Worm (Caenorhabditis elegans) whole organism, L1 larva: ENCODE measurements around the gene F43H9.4.
A peak's percentile ranks its signal among the peaks of the same experiment; 100 is the strongest.

Experiments
- C04F5.9 ChIP-seq: sonication (generic microtip); optimal IDR thresholded peaks from 2 replicates; lab custom pipeline; 2016; ENCODE audit warnings: missing genetic modification characterization, missing compliant biosample characterization
- C34B4.2 ChIP-seq: sonication (generic microtip); optimal IDR thresholded peaks from 2 replicates; lab custom pipeline; 2017; ENCODE audit warnings: mild to moderate bottlenecking, missing genetic modification characterization, missing compliant biosample characterization
- aha-1 ChIP-seq: fragments of 150-350 bp; optimal IDR thresholded peaks from 2 replicates; lab custom pipeline; 2014; ENCODE audit warnings: missing biosample characterization, missing genetic modification characterization
- ama-1 ChIP-seq: fragments of 150-350 bp; optimal IDR thresholded peaks from 2 replicates; lab custom pipeline; 2014
- blmp-1 ChIP-seq: fragments of 150-350 bp; optimal IDR thresholded peaks from 2 replicates; lab custom pipeline; 2014; ENCODE audit warnings: missing biosample characterization, missing genetic modification characterization
- ceh-8 ChIP-seq: fragments of 200-800 bp; sonication (Bioruptor generic); optimal IDR thresholded peaks from 2 replicates; lab custom pipeline; 2018; ENCODE audit warnings: mild to moderate bottlenecking, missing genetic modification characterization, moderate library complexity, missing compliant biosample characterization
- ceh-88 ChIP-seq: fragments of 200-800 bp; sonication (Bioruptor generic); IDR thresholded peaks from 2 replicates; pipeline ENCODE4 v1.3.6; 2022; ENCODE audit warnings: missing genetic modification characterization, missing compliant biosample characterization
- ceh-90 ChIP-seq: sonication (generic microtip); optimal IDR thresholded peaks from 2 replicates; lab custom pipeline; 2016; ENCODE audit warnings: missing genetic modification characterization, missing compliant biosample characterization
- dsc-1 ChIP-seq: sonication (generic microtip); optimal IDR thresholded peaks from 2 replicates; lab custom pipeline; 2016; ENCODE audit warnings: mild to moderate bottlenecking, missing genetic modification characterization, missing compliant biosample characterization
- efl-1 ChIP-seq, 4 experiments: fragments of 150-350 bp; optimal IDR thresholded peaks in 3 of 4; peaks in 1 of 4; 1 replicate in 1 of 4; 2 replicates in 3 of 4; lab custom pipeline; 2014; ENCODE audit warnings: missing biosample characterization in 2 of 4, missing genetic modification characterization in 2 of 4, missing genetic modification reagents in 2 of 4
- egl-13 ChIP-seq: sonication (generic microtip); optimal IDR thresholded peaks from 2 replicates; lab custom pipeline; 2016; ENCODE audit warnings: missing genotype, missing genetic modification reagents, missing genetic modification characterization, missing compliant biosample characterization
- elt-2 ChIP-seq: sonication (generic microtip); optimal IDR thresholded peaks from 2 replicates; lab custom pipeline; 2016; ENCODE audit warnings: missing genetic modification characterization, mild to moderate bottlenecking, inconsistent platforms, missing compliant biosample characterization, missing genetic modification reagents
- elt-3 ChIP-seq, 6 experiments: fragments of 150-350 bp in 1 of 6; sonication (generic microtip); optimal IDR thresholded peaks; 2 replicates each; lab custom pipeline; 2017 to 2018; ENCODE audit warnings: missing biosample characterization in 6 of 6, missing genetic modification characterization in 6 of 6, inconsistent platforms in 1 of 6
- ets-5 ChIP-seq: fragments of 200-800 bp; sonication (Bioruptor generic); IDR thresholded peaks from 2 replicates; pipeline ENCODE4 v1.3.6; 2022; ENCODE audit warnings: missing genetic modification characterization, missing compliant biosample characterization
- fkh-10 ChIP-seq: sonication (generic microtip); optimal IDR thresholded peaks from 2 replicates; lab custom pipeline; 2017; ENCODE audit warnings: missing biosample characterization, missing genetic modification reagents, missing genetic modification characterization
- irx-1 ChIP-seq: sonication (generic microtip); optimal IDR thresholded peaks from 2 replicates; lab custom pipeline; 2016; ENCODE audit warnings: missing genetic modification characterization, missing compliant biosample characterization
- jun-1 ChIP-seq: fragments of 150-350 bp; optimal IDR thresholded peaks from 2 replicates; lab custom pipeline; 2014; ENCODE audit warnings: missing biosample characterization, missing genetic modification reagents, missing genetic modification characterization
- lin-15B ChIP-seq: fragments of 150-350 bp; sonication (generic microtip); optimal IDR thresholded peaks from 3 replicates; lab custom pipeline; 2014; ENCODE audit warnings: missing biosample characterization, missing genetic modification characterization
- lsy-2 ChIP-seq, 2 experiments: fragments of 150-350 bp; optimal IDR thresholded peaks; 2 replicates each; lab custom pipeline; 2014; ENCODE audit warnings: missing biosample characterization in 2 of 2, missing genetic modification characterization in 2 of 2
- mab-9 ChIP-seq: fragments of 200-800 bp; sonication (Bioruptor generic); IDR thresholded peaks from 2 replicates; pipeline ENCODE4 v1.3.6; 2022; ENCODE audit warnings: missing genetic modification reagents, missing genetic modification characterization, missing compliant biosample characterization
- mef-2 ChIP-seq: fragments of 150-350 bp; optimal IDR thresholded peaks from 2 replicates; lab custom pipeline; 2014; ENCODE audit warnings: missing biosample characterization, missing genetic modification characterization
- nhr-12 ChIP-seq: sonication (generic microtip); optimal IDR thresholded peaks from 2 replicates; lab custom pipeline; 2017; ENCODE audit warnings: missing biosample characterization, missing genetic modification characterization
- nhr-20 ChIP-seq: sonication (generic microtip); optimal IDR thresholded peaks from 2 replicates; lab custom pipeline; 2016; ENCODE audit warnings: mild to moderate bottlenecking, missing genetic modification characterization, missing compliant biosample characterization
- nhr-77 ChIP-seq: fragments of 150-350 bp; optimal IDR thresholded peaks from 2 replicates; lab custom pipeline; 2014; ENCODE audit warnings: missing biosample characterization, missing genetic modification characterization
- nhr-84 ChIP-seq: sonication (generic microtip); optimal IDR thresholded peaks from 2 replicates; lab custom pipeline; 2017; ENCODE audit warnings: missing biosample characterization, missing genetic modification characterization
- nhr-85 ChIP-seq: sonication (generic microtip); peaks from one replicate; lab custom pipeline; 2016; ENCODE audit warnings: missing genetic modification characterization, inconsistent platforms, missing compliant biosample characterization
- pag-3 ChIP-seq: sonication (generic microtip); optimal IDR thresholded peaks from 2 replicates; lab custom pipeline; 2017; ENCODE audit warnings: missing genetic modification characterization, mild to moderate bottlenecking, missing compliant biosample characterization, antibody characterized with exemption, borderline replicate concordance; ENCODE audit not compliant: insufficient read depth
- pax-3 ChIP-seq: fragments of 200-800 bp; sonication (Bioruptor generic); optimal IDR thresholded peaks from 2 replicates; lab custom pipeline; 2018; ENCODE audit warnings: mild to moderate bottlenecking, missing genetic modification characterization, moderate library complexity, missing compliant biosample characterization
- skn-1 ChIP-seq: fragments of 150-350 bp; optimal IDR thresholded peaks from 2 replicates; lab custom pipeline; 2014; ENCODE audit warnings: missing biosample characterization, missing genetic modification characterization
- snu-23 ChIP-seq: sonication (generic microtip); optimal IDR thresholded peaks from 2 replicates; lab custom pipeline; 2016; ENCODE audit warnings: missing genetic modification characterization, missing compliant biosample characterization
- sptf-1 ChIP-seq: fragments of 150-350 bp; optimal IDR thresholded peaks from 2 replicates; lab custom pipeline; 2014; ENCODE audit warnings: missing biosample characterization, missing genetic modification characterization
- unc-62 ChIP-seq: fragments of 150-350 bp; optimal IDR thresholded peaks from 2 replicates; lab custom pipeline; 2014; ENCODE audit warnings: missing biosample characterization, missing genetic modification reagents, missing genetic modification characterization
- zag-1 ChIP-seq: fragments of 150-350 bp; optimal IDR thresholded peaks from 2 replicates; lab custom pipeline; 2014; ENCODE audit warnings: missing biosample characterization, missing genetic modification characterization
- ztf-11 ChIP-seq, 2 experiments: sonication (generic microtip); optimal IDR thresholded peaks; 2 replicates each; lab custom pipeline; 2016 to 2017; ENCODE audit warnings: missing genetic modification characterization in 2 of 2, missing biosample characterization in 1 of 2, missing compliant biosample characterization in 1 of 2

F43H9.4 gene

ce11 chrV:8046706-8047105 lies 20.2 kb downstream of the F43H9.4 start, which contains the start of gene ZC513.3:
Gene ZC513.3, plus strand, starts transcription at chrV:8047006.
- no peak for TF ChIP-seq nhr-20 (tag; lab: Kevin White, UChicago)
- TF ChIP-seq elt-2 (tag; lab: Kevin White, UChicago): no peak
- TF ChIP-seq pag-3: no peak
- no peak for TF ChIP-seq C04F5.9 (tag; lab: Kevin White, UChicago)
- TF ChIP-seq ceh-90 (tag; lab: Kevin White, UChicago): no peak
- no peak for TF ChIP-seq aha-1 (tag; lab: Kevin White, UChicago)
- no peak for TF ChIP-seq ceh-88
- TF ChIP-seq ceh-8 (GFP tag; lab: Kevin White, UChicago): no peak
- TF ChIP-seq fkh-10: no peak
- TF ChIP-seq C34B4.2: no peak
- TF ChIP-seq skn-1 (tag; lab: Kevin White, UChicago): no peak
- TF ChIP-seq, all 84 proteins: peak for 0

- TF ChIP-seq mab-9 (GFP tag; lab: Robert Waterston, UW) (no peak), zag-1 (tag; lab: Kevin White, UChicago) (no peak), ceh-8 (GFP tag; lab: Kevin White, UChicago) (peak; percentile 14)
These were observed 23.7 kb downstream of the F43H9.4 start for ce11 chrV:8050059-8050677.

- peak; percentile 21 for TF ChIP-seq blmp-1 (tag; lab: Kevin White, UChicago)
- no peak for TF ChIP-seq ets-5
These were observed 24.3 kb downstream of the F43H9.4 start, which contains the start of gene col-43 for ce11 chrV:8050811-8051210. Gene col-43, minus strand, starts transcription at chrV:8050911.

- TF ChIP-seq ama-1 (lab: Kevin White, UChicago): no peak
- TF ChIP-seq snu-23 (GFP tag; lab: Kevin White, UChicago): no peak
- TF ChIP-seq unc-62: no peak
- TF ChIP-seq pax-3: no peak
- no peak for TF ChIP-seq nhr-77
- TF ChIP-seq efl-1 (optimal IDR thresholded peaks at IDR 0.05; lab: Kevin White, UChicago): no peak
- no peak for TF ChIP-seq efl-1 (GFP tag; optimal IDR thresholded peaks at IDR 0.05 in 1 of 2; lab: Kevin White, UChicago)
- TF ChIP-seq lin-15B (tag; lab: Kevin White, UChicago): no peak
- no peak for TF ChIP-seq nhr-20 (tag; lab: Kevin White, UChicago)
- no peak for TF ChIP-seq sptf-1 (tag; lab: Kevin White, UChicago)
- TF ChIP-seq mab-9 (GFP tag; lab: Robert Waterston, UW): no peak
- no peak for TF ChIP-seq nhr-12 (tag; lab: Kevin White, UChicago)
- TF ChIP-seq jun-1 (tag; lab: Kevin White, UChicago): no peak
- TF ChIP-seq lsy-2 (tag; optimal IDR thresholded peaks at IDR 0.05; lab: Kevin White, UChicago): no peak
- TF ChIP-seq mef-2 (tag; lab: Kevin White, UChicago): no peak
- no peak for TF ChIP-seq egl-13 (tag; lab: Kevin White, UChicago)
- TF ChIP-seq ceh-88: no peak
- no peak for TF ChIP-seq fkh-10
- TF ChIP-seq ztf-11 (tag; optimal IDR thresholded peaks at IDR 0.05; lab: Kevin White, UChicago): no peak
These were observed 25.3 kb downstream of the F43H9.4 start, which contains the start of gene sth-1 for ce11 chrV:8051851-8052250. Gene sth-1, plus strand, starts transcription at chrV:8052151.

ce11 chrV:8054130-8054529 lies 27.6 kb downstream of the F43H9.4 start, which contains the start of gene ZC513.2:
Gene ZC513.2, plus strand, starts transcription at chrV:8054430.
- TF ChIP-seq blmp-1 (tag; lab: Kevin White, UChicago) (peak; percentile 16), dsc-1 (tag; lab: Kevin White, UChicago) (no peak), irx-1 (no peak), elt-3 (tag; optimal IDR thresholded peaks at IDR 0.05; lab: Kevin White, UChicago) (no peak), nhr-85 (tag; lab: Kevin White, UChicago) (peak; percentile 9), nhr-84 (tag; lab: Kevin White, UChicago) (no peak), C34B4.2 (no peak)
